Worm (Caenorhabditis elegans) whole organism, L4 larva: ENCODE results near the gene R11D1.4.

ENCODE experiments used
- D1046.2 ChIP-seq: fragments of 200-800 bp; sonication (Bioruptor generic); IDR thresholded peaks from 2 replicates; pipeline ENCODE4 v1.3.6; 2022; ENCODE audit warnings: missing genetic modification characterization, missing compliant biosample characterization
- F37D6.2 ChIP-seq: sonication (generic microtip); optimal IDR thresholded peaks from 2 replicates; lab custom pipeline; 2016; ENCODE audit warnings: mild to moderate bottlenecking, missing genetic modification characterization, missing compliant biosample characterization
- F49E8.2 ChIP-seq: sonication (generic microtip); optimal IDR thresholded peaks from 2 replicates; lab custom pipeline; 2016; ENCODE audit warnings: missing compliant biosample characterization, mild to moderate bottlenecking, missing genetic modification characterization, borderline replicate concordance
- R02D3.7 ChIP-seq: fragments of 150-350 bp; sonication (generic microtip); optimal IDR thresholded peaks from 3 replicates; lab custom pipeline; 2014; ENCODE audit warnings: missing biosample characterization, missing genetic modification characterization
- T26A8.4 ChIP-seq: fragments of 200-800 bp; sonication (Bioruptor generic); IDR thresholded peaks from 2 replicates; pipeline ENCODE4 v1.3.6; 2022; ENCODE audit warnings: missing genetic modification characterization, missing compliant biosample characterization
- Y105C5A.15 ChIP-seq: fragments of 200-800 bp; sonication (Bioruptor generic); IDR thresholded peaks from 2 replicates; pipeline ENCODE4 v1.3.6; 2022; ENCODE audit warnings: missing genetic modification characterization, missing compliant biosample characterization
- ZK337.2 ChIP-seq: fragments of 200-800 bp; sonication (Bioruptor generic); IDR thresholded peaks from 2 replicates; pipeline ENCODE4 v1.3.6; 2022; ENCODE audit warnings: missing genetic modification reagents, missing genetic modification characterization, missing compliant biosample characterization
- ZK546.5 ChIP-seq, 2 experiments: sonication (generic microtip); optimal IDR thresholded peaks; 2 replicates each; lab custom pipeline; 2017; ENCODE audit warnings: missing biosample characterization in 2 of 2, missing genetic modification characterization in 2 of 2
- ceh-44 ChIP-seq: fragments of 200-800 bp; sonication (Bioruptor generic); IDR thresholded peaks from 2 replicates; pipeline ENCODE4 v1.3.6; 2022; ENCODE audit warnings: missing genetic modification reagents, missing genetic modification characterization, missing compliant biosample characterization
- ces-1 ChIP-seq: fragments of 150-350 bp; sonication (generic microtip); optimal IDR thresholded peaks from 4 replicates; lab custom pipeline; 2014; ENCODE audit warnings: missing biosample characterization, missing genetic modification reagents, missing genetic modification characterization
- cey-2 ChIP-seq: sonication (generic microtip); optimal IDR thresholded peaks from 3 replicates; lab custom pipeline; 2017; ENCODE audit warnings: missing genetic modification characterization, mild to moderate bottlenecking, missing compliant biosample characterization, antibody characterized with exemption, borderline replicate concordance; ENCODE audit not compliant: insufficient read depth
- daf-12 ChIP-seq: fragments of 150-350 bp; optimal IDR thresholded peaks from 2 replicates; lab custom pipeline; 2014; ENCODE audit warnings: missing biosample characterization, missing genetic modification reagents, missing genetic modification characterization
- daf-16 ChIP-seq, 3 experiments: sonication (generic microtip); optimal IDR thresholded peaks; 2 replicates each; lab custom pipeline; 2016 to 2017; ENCODE audit warnings: missing genetic modification characterization in 3 of 3, missing genetic modification reagents in 3 of 3, mild to moderate bottlenecking in 2 of 3, missing compliant biosample characterization in 2 of 3, missing biosample characterization in 1 of 3, moderate library complexity in 1 of 3
- daf-19 ChIP-seq: fragments of 200-800 bp; sonication (Bioruptor generic); conservative IDR thresholded peaks from 2 replicates; pipeline ENCODE4 v1.3.6; 2022; ENCODE audit warnings: missing genetic modification characterization, missing compliant biosample characterization
- fkh-10 ChIP-seq: fragments of 150-350 bp; optimal IDR thresholded peaks from 2 replicates; lab custom pipeline; 2014; ENCODE audit warnings: missing biosample characterization, missing genetic modification reagents, missing genetic modification characterization
- fos-1 ChIP-seq: fragments of 150-350 bp; optimal IDR thresholded peaks from 2 replicates; lab custom pipeline; 2014; ENCODE audit warnings: missing biosample characterization, missing genetic modification characterization
- hif-1 ChIP-seq, 2 experiments: sonication (generic microtip); optimal IDR thresholded peaks; 2 replicates each; lab custom pipeline; 2016 to 2017; ENCODE audit warnings: missing compliant biosample characterization in 2 of 2, missing genetic modification characterization in 2 of 2, missing genetic modification reagents in 2 of 2, missing genotype in 2 of 2, mild to moderate bottlenecking in 1 of 2
- hlh-11 ChIP-seq: fragments of 200-800 bp; sonication (Bioruptor generic); optimal IDR thresholded peaks from 2 replicates; lab custom pipeline; 2018; ENCODE audit warnings: mild to moderate bottlenecking, missing genetic modification characterization, missing compliant biosample characterization
- hmg-1.1 ChIP-seq: fragments of 200-800 bp; sonication (Bioruptor generic); IDR thresholded peaks from 2 replicates; pipeline ENCODE4 v1.3.6; 2022; ENCODE audit warnings: missing genetic modification reagents, missing genetic modification characterization, missing compliant biosample characterization
- lsy-2 ChIP-seq, 2 experiments: fragments of 150-350 bp in 1 of 2; sonication (generic microtip) in 1 of 2; optimal IDR thresholded peaks; 2 replicates each; lab custom pipeline; 2014 to 2017; ENCODE audit warnings: missing biosample characterization in 2 of 2, missing genetic modification characterization in 2 of 2
- mdt-29 ChIP-seq: fragments of 200-800 bp; sonication (Bioruptor generic); IDR thresholded peaks from 2 replicates; pipeline ENCODE4 v1.3.6; 2022; ENCODE audit warnings: missing genetic modification reagents, missing genetic modification characterization, missing compliant biosample characterization
- mep-1 ChIP-seq: fragments of 150-350 bp; sonication (generic microtip); optimal IDR thresholded peaks from 3 replicates; lab custom pipeline; 2014; ENCODE audit warnings: missing biosample characterization, missing genetic modification characterization
- mxl-2 ChIP-seq: fragments of 200-800 bp; sonication (Bioruptor generic); conservative IDR thresholded peaks from 2 replicates; pipeline ENCODE4 v1.3.6; 2022; ENCODE audit warnings: missing genetic modification reagents, missing genetic modification characterization, missing compliant biosample characterization
- nhr-11 ChIP-seq: fragments of 150-350 bp; optimal IDR thresholded peaks from 2 replicates; lab custom pipeline; 2014; ENCODE audit warnings: missing biosample characterization, missing genetic modification characterization
- nhr-237 ChIP-seq: sonication (generic microtip); optimal IDR thresholded peaks from 2 replicates; lab custom pipeline; 2017; ENCODE audit warnings: missing biosample characterization, missing genetic modification characterization
- nhr-28 ChIP-seq: fragments of 150-350 bp; optimal IDR thresholded peaks from 2 replicates; lab custom pipeline; 2014; ENCODE audit warnings: missing biosample characterization, missing genetic modification characterization
- nhr-41 ChIP-seq: fragments of 200-800 bp; sonication (Bioruptor generic); IDR thresholded peaks from 2 replicates; pipeline ENCODE4 v1.3.6; 2022; ENCODE audit warnings: missing genetic modification reagents, missing genetic modification characterization, missing compliant biosample characterization
- nhr-48 ChIP-seq: sonication (generic microtip); optimal IDR thresholded peaks from 2 replicates; lab custom pipeline; 2016; ENCODE audit warnings: mild to moderate bottlenecking, missing genetic modification characterization, missing compliant biosample characterization
- php-3 ChIP-seq: fragments of 200-800 bp; sonication (Bioruptor generic); IDR thresholded peaks from 2 replicates; pipeline ENCODE4 v1.3.6; 2022; ENCODE audit warnings: missing genetic modification reagents, missing genetic modification characterization, missing compliant biosample characterization
- pqm-1 ChIP-seq: sonication (generic microtip); optimal IDR thresholded peaks from 2 replicates; lab custom pipeline; 2017; ENCODE audit warnings: missing biosample characterization, missing genetic modification characterization
- snpc-1.2 ChIP-seq: fragments of 200-800 bp; sonication (Bioruptor generic); IDR thresholded peaks from 2 replicates; pipeline ENCODE4 v1.3.6; 2022; ENCODE audit warnings: missing genetic modification reagents, missing genetic modification characterization, missing compliant biosample characterization
- unc-62 ChIP-seq, 3 experiments: fragments of 150-350 bp in 1 of 3; sonication (generic microtip); optimal IDR thresholded peaks in 2 of 3; peaks in 1 of 3; 1 replicate in 1 of 3; 2 replicates in 2 of 3; lab custom pipeline; 2014 to 2017; ENCODE audit warnings: missing biosample characterization in 3 of 3, missing genetic modification characterization in 3 of 3, missing genetic modification reagents in 3 of 3, missing genotype in 1 of 3
- zag-1 ChIP-seq: fragments of 150-350 bp; optimal IDR thresholded peaks from 2 replicates; lab custom pipeline; 2014; ENCODE audit warnings: missing biosample characterization, missing genetic modification characterization

Gene R11D1.4

ce11 chrV:12752407-12752806 is 38.4 kb upstream of the R11D1.4 start, which contains the start of gene C15C8.8:
Gene C15C8.8, minus strand, starts transcription at chrV:12752507.
- no peak for TF ChIP-seq mdt-29 (GFP tag; lab: Robert Waterston, UW)
- TF ChIP-seq nhr-41 (GFP tag; lab: Robert Waterston, UW), result no peak
- no peak for TF ChIP-seq nhr-11 (tag; lab: Kevin White, UChicago)
- no peak for TF ChIP-seq zag-1
- no peak for TF ChIP-seq ces-1 (GFP tag; lab: Kevin White, UChicago)
- TF ChIP-seq fkh-10 (GFP tag; lab: Kevin White, UChicago), result no peak
- no peak for TF ChIP-seq pqm-1 (tag; lab: Kevin White, UChicago)
- TF ChIP-seq F49E8.2 (tag; lab: Kevin White, UChicago), result no peak
- no peak for TF ChIP-seq nhr-48 (tag; lab: Kevin White, UChicago)
- TF ChIP-seq Y105C5A.15 (GFP tag; lab: Robert Waterston, UW), result no peak
- no peak for TF ChIP-seq nhr-28 (tag; lab: Kevin White, UChicago)
- no peak for TF ChIP-seq daf-16 (GFP tag; optimal IDR thresholded peaks at IDR 0.05; lab: Kevin White, UChicago)
- TF ChIP-seq daf-16 (tag; optimal IDR thresholded peaks at IDR 0.05; lab: Kevin White, UChicago), result no peak
- TF ChIP-seq cey-2, result no peak
- no peak for TF ChIP-seq mxl-2 (GFP tag; lab: Robert Waterston, UW)
- no peak for TF ChIP-seq ZK337.2 (GFP tag; lab: Robert Waterston, UW)
- no peak for TF ChIP-seq ceh-44 (GFP tag; lab: Robert Waterston, UW)
- no peak for TF ChIP-seq unc-62 (GFP tag; optimal IDR thresholded peaks at IDR 0.05 in 1 of 2; lab: Kevin White, UChicago)
- TF ChIP-seq unc-62 (tag; optimal IDR thresholded peaks at IDR 0.05; lab: Kevin White, UChicago), result no peak
- TF ChIP-seq nhr-237 (tag; lab: Kevin White, UChicago), result no peak
- no peak for TF ChIP-seq hif-1 (tag; optimal IDR thresholded peaks at IDR 0.05; lab: Kevin White, UChicago)

ce11 chrV:12751495-12752050 is 37.6 kb upstream of the R11D1.4 start, which contains the start of gene C15C8.6:
Gene C15C8.6, minus strand, starts transcription at chrV:12751545.
- no peak for TF ChIP-seq mep-1 (tag; lab: Kevin White, UChicago)
- no peak for TF ChIP-seq T26A8.4 (GFP tag; lab: Robert Waterston, UW)
- no peak for TF ChIP-seq R02D3.7 (tag; lab: Kevin White, UChicago)
- TF ChIP-seq unc-62 (GFP tag; optimal IDR thresholded peaks at IDR 0.05 in 1 of 2; lab: Kevin White, UChicago), result peak in 1 of 2 experiments; percentile 50
- TF ChIP-seq unc-62 (tag; optimal IDR thresholded peaks at IDR 0.05; lab: Kevin White, UChicago), result no peak
- TF ChIP-seq, all 104 proteins: peak for 1

DNA sequence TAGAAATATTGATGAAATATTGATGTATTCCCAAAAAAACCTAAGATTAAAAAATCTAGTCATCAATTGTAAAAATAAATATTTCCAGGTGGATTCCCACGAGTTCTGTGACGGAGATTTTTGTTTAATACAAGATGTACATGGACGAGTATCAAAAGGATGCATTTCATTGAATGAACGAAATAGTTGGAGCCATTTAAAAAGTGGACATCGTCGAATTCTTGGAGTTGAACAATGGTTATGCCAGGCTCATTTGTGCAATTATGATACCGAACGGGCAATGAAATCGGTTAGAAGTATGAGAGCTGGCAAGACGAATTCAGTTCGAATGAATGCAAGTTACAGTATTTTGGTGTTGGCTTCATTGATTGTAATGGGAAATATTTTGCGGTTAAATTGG is 35.5 kb upstream of the R11D1.4 start:
- TF ChIP-seq zag-1 (no peak), hlh-11 (tag; lab: Kevin White, UChicago) (no peak), ZK546.5 (tag; optimal IDR thresholded peaks at IDR 0.05; lab: Kevin White, UChicago) (no peak), F37D6.2 (tag; lab: Kevin White, UChicago) (no peak), daf-19 (no peak), unc-62 (GFP tag; optimal IDR thresholded peaks at IDR 0.05 in 1 of 2; lab: Kevin White, UChicago) (peak in 1 of 2 experiments; percentile 94), unc-62 (tag; optimal IDR thresholded peaks at IDR 0.05; lab: Kevin White, UChicago) (no peak), fos-1 (tag; lab: Kevin White, UChicago) (no peak)

DNA sequence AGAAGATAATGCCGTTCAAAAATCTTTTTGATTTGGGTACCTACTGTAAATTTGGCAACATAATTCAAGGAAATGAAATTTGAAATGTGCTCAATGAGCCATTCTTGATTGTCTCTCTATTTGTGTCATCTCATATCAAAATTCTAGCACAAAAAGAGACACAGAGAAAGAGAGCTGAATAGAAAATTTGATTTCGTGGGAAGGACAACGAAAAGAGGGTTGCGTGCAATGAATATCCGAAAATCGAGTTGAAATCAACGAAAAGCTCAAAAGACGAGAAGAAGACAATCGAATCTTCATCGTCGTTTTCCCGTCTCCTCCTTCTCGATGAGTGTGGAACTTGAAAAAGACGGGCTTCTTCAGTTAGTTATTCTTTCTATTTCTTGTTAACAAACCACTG is 33.8 kb upstream of the R11D1.4 start, which contains the start of gene C15C8.5:
C15C8.5 (plus strand) TSS at position 152 of the 400 bp plus-strand sequence.
- TF ChIP-seq ces-1 (GFP tag; lab: Kevin White, UChicago) (peak; percentile 91), lsy-2 (tag; optimal IDR thresholded peaks at IDR 0.05; lab: Kevin White, UChicago) (no peak), php-3 (GFP tag; lab: Robert Waterston, UW) (no peak), snpc-1.2 (GFP tag; lab: Robert Waterston, UW) (no peak), fkh-10 (GFP tag; lab: Kevin White, UChicago) (peak; percentile 97), daf-12 (tag; lab: Kevin White, UChicago) (no peak), D1046.2 (GFP tag; lab: Robert Waterston, UW) (no peak), hmg-1.1 (GFP tag; lab: Robert Waterston, UW) (no peak)
